Fruit fly (Drosophila melanogaster) whole organism, embryonic: ENCODE measurements around the gene CG46313.

Experiments
- CG10979 ChIP-seq: fragments of 200-800 bp; sonication (Bioruptor generic); optimal IDR thresholded peaks from 2 replicates; lab custom pipeline; 2018; ENCODE audit warnings: missing biosample characterization, mild to moderate bottlenecking, missing genetic modification characterization, moderate library complexity
- CG12769 ChIP-seq: fragments of 200-800 bp; sonication (Bioruptor generic); optimal IDR thresholded peaks from 2 replicates; lab custom pipeline; 2019; ENCODE audit warnings: missing biosample characterization, mild to moderate bottlenecking, missing genetic modification characterization, moderate library complexity
- CG13894 ChIP-seq: fragments of 200-800 bp; sonication (Bioruptor generic); optimal IDR thresholded peaks from 3 replicates; lab custom pipeline; 2018; ENCODE audit warnings: missing biosample characterization, mild to moderate bottlenecking, missing genetic modification characterization, moderate library complexity
- CG14014 ChIP-seq: fragments of 200-800 bp; sonication (Bioruptor generic); IDR thresholded peaks from 2 replicates; pipeline ENCODE4 v1.3.6; 2022; ENCODE audit warnings: missing biosample characterization, missing genetic modification characterization
- CG17359 ChIP-seq: fragments of 200-800 bp; sonication (Bioruptor generic); optimal IDR thresholded peaks from 3 replicates; lab custom pipeline; 2018; ENCODE audit warnings: missing biosample characterization, mild to moderate bottlenecking, missing genetic modification characterization, moderate library complexity
- CG17385 ChIP-seq: fragments of 200-800 bp; sonication (Bioruptor generic); optimal IDR thresholded peaks from 3 replicates; lab custom pipeline; 2018; ENCODE audit warnings: missing biosample characterization, mild to moderate bottlenecking, missing genetic modification characterization
- CG2199 ChIP-seq: fragments of 200-800 bp; sonication (Bioruptor generic); IDR thresholded peaks from 3 replicates; pipeline ENCODE4 v1.3.6; 2022; ENCODE audit warnings: missing biosample characterization, missing genetic modification characterization
- CG3995 ChIP-seq: fragments of 200-800 bp; sonication (Bioruptor generic); optimal IDR thresholded peaks from 3 replicates; lab custom pipeline; 2016; ENCODE audit warnings: missing biosample characterization, missing genetic modification characterization
- CG4328 ChIP-seq: fragments of 200-800 bp; sonication (Bioruptor generic); optimal IDR thresholded peaks from 3 replicates; lab custom pipeline; 2017; ENCODE audit warnings: missing biosample characterization, missing genetic modification reagents, missing genetic modification characterization
- CG4404 ChIP-seq: fragments of 200-800 bp; sonication (Bioruptor generic); IDR thresholded peaks from 2 replicates; pipeline ENCODE4 v1.3.6; 2022; ENCODE audit warnings: missing biosample characterization, missing genetic modification characterization
- CG6272 ChIP-seq: fragments of 200-800 bp; sonication (Bioruptor generic); IDR thresholded peaks from 2 replicates; pipeline ENCODE4 v1.3.6; 2022; ENCODE audit warnings: missing biosample characterization, missing genetic modification characterization
- CG7372 ChIP-seq: fragments of 200-800 bp; sonication (Bioruptor generic); IDR thresholded peaks from 2 replicates; pipeline ENCODE4 v1.3.6; 2022; ENCODE audit warnings: missing biosample characterization, missing genetic modification characterization
- CG7839 ChIP-seq: fragments of 200-800 bp; sonication (Bioruptor generic); optimal IDR thresholded peaks from 3 replicates; lab custom pipeline; 2018; ENCODE audit warnings: missing biosample characterization, mild to moderate bottlenecking, missing genetic modification characterization, moderate library complexity
- CG7987 ChIP-seq: fragments of 200-800 bp; sonication (Bioruptor generic); optimal IDR thresholded peaks from 2 replicates; lab custom pipeline; 2018; ENCODE audit warnings: missing biosample characterization, mild to moderate bottlenecking, missing genetic modification characterization, moderate library complexity
- CG8089 ChIP-seq: fragments of 200-800 bp; sonication (Bioruptor generic); optimal IDR thresholded peaks from 3 replicates; lab custom pipeline; 2016; ENCODE audit warnings: missing biosample characterization, missing genetic modification characterization
- CG8290 ChIP-seq, 3 experiments: fragments of 200-800 bp; sonication (Bioruptor generic); optimal IDR thresholded peaks; 2 replicates each; lab custom pipeline; 2016 to 2019; ENCODE audit warnings: missing biosample characterization in 3 of 3, missing genetic modification characterization in 3 of 3, mild to moderate bottlenecking in 2 of 3, moderate library complexity in 1 of 3
- CTCF ChIP-seq: fragments of 200-800 bp; sonication (Bioruptor generic); optimal IDR thresholded peaks from 2 replicates; lab custom pipeline; 2017; ENCODE audit warnings: missing biosample characterization, mild to moderate bottlenecking, missing genetic modification characterization, moderate library complexity
- CkIIα-i1 ChIP-seq: fragments of 200-800 bp; sonication (Bioruptor generic); IDR thresholded peaks from 2 replicates; pipeline ENCODE4 v1.3.6; 2022; ENCODE audit warnings: missing biosample characterization, missing genetic modification characterization
- Deaf1 ChIP-seq: fragments of 200-800 bp; optimal IDR thresholded peaks from 3 replicates; lab custom pipeline; 2019; ENCODE audit warnings: missing biosample characterization, mild to moderate bottlenecking, missing genetic modification characterization, moderate library complexity
- Doc3 ChIP-seq: fragments of 200-800 bp; sonication (Bioruptor generic); IDR thresholded peaks from 3 replicates; pipeline ENCODE4 v1.3.6; 2022; ENCODE audit warnings: missing biosample characterization, missing genetic modification characterization; ENCODE audit not compliant: partially characterized antibody
- E2f2 ChIP-seq: fragments of 200-800 bp; sonication (Bioruptor generic); IDR thresholded peaks from 2 replicates; pipeline ENCODE4 v1.3.6; 2022; ENCODE audit warnings: missing biosample characterization, missing genetic modification characterization
- GATAe ChIP-seq: fragments of 200-800 bp; sonication (Bioruptor generic); conservative IDR thresholded peaks from 2 replicates; pipeline ENCODE4 v1.3.6; 2022; ENCODE audit warnings: missing biosample characterization, missing genetic modification characterization
- Hand ChIP-seq: fragments of 200-800 bp; sonication (Bioruptor generic); optimal IDR thresholded peaks from 2 replicates; lab custom pipeline; 2017; ENCODE audit warnings: mild to moderate bottlenecking, missing biosample characterization, missing genetic modification reagents, missing genetic modification characterization
- Hr78 ChIP-seq, 2 experiments: fragments of 200-800 bp in 1 of 2; fragments of >200 bp in 1 of 2; sonication (Bioruptor generic) in 1 of 2; optimal IDR thresholded peaks; 2 replicates each; lab custom pipeline; 2017 to 2019; ENCODE audit warnings: missing biosample characterization in 2 of 2, missing genetic modification characterization in 2 of 2, mild to moderate bottlenecking in 1 of 2, moderate library complexity in 1 of 2
- Med ChIP-seq: fragments of 200-800 bp; sonication (Bioruptor generic); peaks from one replicate; lab custom pipeline; 2016; ENCODE audit warnings: missing biosample characterization, missing genetic modification characterization, mild to moderate bottlenecking, inconsistent platforms, moderate library complexity
- NFAT ChIP-seq: fragments of 200-800 bp; sonication (Bioruptor generic); IDR thresholded peaks from 2 replicates; pipeline ENCODE4 v1.3.6; 2022; ENCODE audit warnings: missing biosample characterization, missing genetic modification characterization
- Sox100B ChIP-seq: fragments of 200-800 bp; sonication (Bioruptor generic); optimal IDR thresholded peaks from 3 replicates; lab custom pipeline; 2018; ENCODE audit warnings: missing biosample characterization, mild to moderate bottlenecking, missing genetic modification characterization
- Stat92E ChIP-seq, 3 experiments: fragments of >200 bp in 2 of 3; fragments of 200-800 bp in 1 of 3; sonication (Bioruptor generic) in 1 of 3; optimal IDR thresholded peaks; 2 replicates each; lab custom pipeline; 2017 to 2019; ENCODE audit warnings: missing biosample characterization in 3 of 3, missing genetic modification characterization in 3 of 3, mild to moderate bottlenecking in 1 of 3, moderate library complexity in 1 of 3
- YL-1 ChIP-seq: fragments of 200-800 bp; sonication (Bioruptor generic); optimal IDR thresholded peaks from 3 replicates; lab custom pipeline; 2017; ENCODE audit warnings: missing biosample characterization, mild to moderate bottlenecking, missing genetic modification characterization
- bab2 ChIP-seq: fragments of 200-800 bp; sonication (Bioruptor generic); optimal IDR thresholded peaks from 2 replicates; lab custom pipeline; 2016; ENCODE audit warnings: missing biosample characterization, missing genetic modification characterization
- croc ChIP-seq: fragments of 200-800 bp; sonication (Bioruptor generic); conservative IDR thresholded peaks from 3 replicates; pipeline ENCODE4 v1.3.6; 2022; ENCODE audit warnings: missing biosample characterization, missing genetic modification characterization
- emc ChIP-seq: fragments of 200-800 bp; sonication (Bioruptor generic); optimal IDR thresholded peaks from 2 replicates; lab custom pipeline; 2016; ENCODE audit warnings: missing biosample characterization, missing genetic modification characterization
- fd64A ChIP-seq: fragments of 200-800 bp; sonication (Bioruptor generic); optimal IDR thresholded peaks from 3 replicates; lab custom pipeline; 2018; ENCODE audit warnings: missing biosample characterization, mild to moderate bottlenecking, missing genetic modification characterization
- ftz-f1 ChIP-seq: fragments of 200-800 bp; sonication (Bioruptor generic); optimal IDR thresholded peaks from 2 replicates; lab custom pipeline; 2016; ENCODE audit warnings: missing biosample characterization, missing genetic modification characterization
- hb ChIP-seq: fragments of 200-800 bp; sonication (Bioruptor generic); IDR thresholded peaks from 3 replicates; pipeline ENCODE4 v1.3.6; 2022; ENCODE audit warnings: missing biosample characterization, missing genetic modification characterization; ENCODE audit not compliant: partially characterized antibody
- hkb ChIP-seq, 2 experiments: fragments of 200-800 bp in 1 of 2; fragments of >200 bp in 1 of 2; sonication (Bioruptor generic) in 1 of 2; IDR thresholded peaks in 1 of 2; optimal IDR thresholded peaks in 1 of 2; 2 replicates each; pipeline versions ENCODE4 v1.3.6 to Lab custom; 2017 to 2022; ENCODE audit warnings: missing biosample characterization in 1 of 2, missing genetic modification characterization in 1 of 2
- kay ChIP-seq: fragments of 200-800 bp; sonication (Bioruptor generic); optimal IDR thresholded peaks from 2 replicates; lab custom pipeline; 2016; ENCODE audit warnings: missing biosample characterization, missing genetic modification characterization
- oc ChIP-seq: fragments of 200-800 bp; sonication (Bioruptor generic); optimal IDR thresholded peaks from 2 replicates; lab custom pipeline; 2018; ENCODE audit warnings: missing biosample characterization, mild to moderate bottlenecking, missing genetic modification characterization, moderate library complexity
- odd ChIP-seq: fragments of 200-800 bp; sonication (Bioruptor generic); optimal IDR thresholded peaks from 2 replicates; lab custom pipeline; 2017; ENCODE audit warnings: missing biosample characterization, mild to moderate bottlenecking, missing genetic modification characterization
- pros ChIP-seq: fragments of 200-800 bp; sonication (Bioruptor generic); optimal IDR thresholded peaks from 3 replicates; lab custom pipeline; 2019; ENCODE audit warnings: missing biosample characterization, mild to moderate bottlenecking, missing genetic modification characterization, moderate library complexity
- scrt ChIP-seq: fragments of 200-800 bp; sonication (Bioruptor generic); optimal IDR thresholded peaks from 2 replicates; lab custom pipeline; 2018; ENCODE audit warnings: missing biosample characterization, mild to moderate bottlenecking, missing genetic modification characterization, moderate library complexity
- shn ChIP-seq: fragments of 200-800 bp; sonication (Bioruptor generic); optimal IDR thresholded peaks from 3 replicates; lab custom pipeline; 2016; ENCODE audit warnings: missing biosample characterization, missing genetic modification characterization
- wek ChIP-seq: fragments of 200-800 bp; sonication (Bioruptor generic); optimal IDR thresholded peaks from 3 replicates; lab custom pipeline; 2018; ENCODE audit warnings: missing biosample characterization, mild to moderate bottlenecking, missing genetic modification characterization, moderate library complexity
- z ChIP-seq: fragments of 200-800 bp; sonication (Bioruptor generic); IDR thresholded peaks from 3 replicates; pipeline ENCODE4 v1.3.6; 2022; ENCODE audit warnings: missing biosample characterization, missing genetic modification characterization

The CG46313 gene

dm6 chr3R:26956376-26957062, 21.8 kb upstream of the CG46313 start (continued):
- TF ChIP-seq CG7987 (GFP tag; lab: Kevin White, UChicago) (no peak), CkIIα-i1 (no peak), CG4404 (GFP tag; lab: Robert Waterston, UW) (no peak), scrt (GFP tag; lab: Kevin White, UChicago) (no peak), CG6272 (GFP tag; lab: Robert Waterston, UW) (0 out of 2 replicates have a peak, but pooled peaks have one; percentile 11), wek (GFP tag; lab: Kevin White, UChicago) (peak; percentile 9), hb (GFP tag; lab: Robert Waterston, UW) (no peak), oc (no peak), CG17385 (GFP tag; lab: Kevin White, UChicago) (peak; percentile 34), Med (GFP tag; lab: Kevin White, UChicago) (peak; percentile 69), bab2 (GFP tag; lab: Kevin White, UChicago) (no peak), Deaf1 (tag; lab: Kevin White, UChicago) (no peak), CG4328 (GFP tag; lab: Kevin White, UChicago) (no peak), hkb (optimal IDR thresholded peaks at IDR 0.05; lab: Kevin White, UChicago) (peak; percentile 25), hkb (GFP tag; IDR thresholded peaks at IDR 0.05; lab: Robert Waterston, UW) (no peak), pros (GFP tag; lab: Kevin White, UChicago) (no peak), CG10979 (tag; lab: Kevin White, UChicago) (peak; percentile 3), E2f2 (GFP tag; lab: Robert Waterston, UW) (peak; percentile 21; the same call in 1 of the 2 replicates), CG14014 (no peak), CG2199 (GFP tag; lab: Robert Waterston, UW) (no peak), kay (GFP tag; lab: Kevin White, UChicago) (no peak), YL-1 (GFP tag; lab: Kevin White, UChicago) (no peak), CG8290 (GFP tag; optimal IDR thresholded peaks at IDR 0.05; lab: Kevin White, UChicago) (no peak), CG8290 (tag; optimal IDR thresholded peaks at IDR 0.05; lab: Kevin White, UChicago) (peak in 1 of 2 experiments; percentile 24), GATAe (no peak)

- TF ChIP-seq ftz-f1 (GFP tag; lab: Kevin White, UChicago): peak; percentile 24
- TF ChIP-seq Doc3 (GFP tag; lab: Robert Waterston, UW): 0 out of 3 replicates have a peak, but pooled peaks have one; percentile 13
- no peak for TF ChIP-seq CG7839 (tag; lab: Kevin White, UChicago)
- TF ChIP-seq CTCF: peak; percentile 2
- 0 out of 2 replicates have a peak, but pooled peaks have one; percentile 19 for TF ChIP-seq NFAT (GFP tag; lab: Robert Waterston, UW)
- no peak for TF ChIP-seq CG8089 (GFP tag; lab: Kevin White, UChicago)
- TF ChIP-seq Hr78 (GFP tag; optimal IDR thresholded peaks at IDR 0.05; lab: Kevin White, UChicago): peak in 1 of 2 experiments; percentile 62
Measured at dm6 chr3R:26957132-26957531, 21.2 kb upstream of the CG46313 start.

- TF ChIP-seq scrt (GFP tag; lab: Kevin White, UChicago) (peak; percentile 75), Stat92E (GFP tag; optimal IDR thresholded peaks at IDR 0.05; lab: Kevin White, UChicago) (no peak), Sox100B (GFP tag; lab: Kevin White, UChicago) (no peak), emc (GFP tag; lab: Kevin White, UChicago) (no peak), Deaf1 (tag; lab: Kevin White, UChicago) (peak; percentile 54), odd (GFP tag; lab: Kevin White, UChicago) (no peak), Hand (GFP tag; lab: Kevin White, UChicago) (peak; percentile 6), CG7372 (GFP tag; lab: Robert Waterston, UW) (peak; percentile 87), CG12769 (tag; lab: Kevin White, UChicago) (peak; percentile 42), z (GFP tag; lab: Robert Waterston, UW) (peak; percentile 92), CG17359 (tag; lab: Kevin White, UChicago) (no peak), Med (GFP tag; lab: Kevin White, UChicago) (peak; percentile 60), fd64A (GFP tag; lab: Kevin White, UChicago) (no peak), CG3995 (peak; percentile 63), croc (no peak), CG17385 (GFP tag; lab: Kevin White, UChicago) (peak; percentile 26), shn (GFP tag; lab: Kevin White, UChicago) (no peak), CG13894 (tag; lab: Kevin White, UChicago) (no peak)
Measured at dm6 chr3R:26958314-26958979, 19.9 kb upstream of the CG46313 start, which contains the start of gene CG6330. Gene CG6330, minus strand, starts transcription at chr3R:26958491.
